Fruit fly (Drosophila melanogaster): Measurements from ENCODE around the gene Uxt.

DNA sequence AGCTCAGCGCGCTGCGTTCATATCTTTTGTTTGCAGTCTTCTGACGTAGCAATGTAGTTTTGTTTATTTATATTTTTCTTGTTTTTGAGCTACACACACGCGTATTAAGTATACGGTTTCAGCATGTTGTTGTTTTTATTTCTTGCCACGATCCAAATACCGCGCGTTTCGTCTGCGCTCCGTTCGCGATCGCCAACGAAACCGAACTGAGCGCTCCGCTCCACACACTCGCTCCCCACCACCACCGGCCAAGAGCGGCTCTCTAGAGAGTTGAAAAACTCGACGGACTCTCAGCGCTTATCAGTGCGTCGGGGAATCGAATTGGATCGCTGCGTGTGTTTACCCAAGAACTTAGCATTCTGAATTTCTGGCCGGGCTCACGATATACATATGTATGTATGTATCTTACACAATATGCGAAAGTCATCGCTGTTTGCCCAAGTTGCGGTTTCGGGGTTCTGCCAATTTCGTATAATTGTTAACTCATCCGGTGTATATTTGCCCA is 8.2 kb downstream of the Uxt start, which contains the start of gene yuri:
- TF ChIP-seq Myc (optimal IDR thresholded peaks at IDR 0.05): no peak
- peak; percentile 28 for TF ChIP-seq jim (GFP tag; optimal IDR thresholded peaks at IDR 0.05)
- no peak for TF ChIP-seq Dfd (GFP tag; optimal IDR thresholded peaks at IDR 0.05)
- no peak for TF ChIP-seq HLH106 (tag; optimal IDR thresholded peaks at IDR 0.05)
- TF ChIP-seq Hr83 (GFP tag; optimal IDR thresholded peaks at IDR 0.05; ENCODE audit: poor library complexity, severe bottlenecking): peak; percentile 62
- TF ChIP-seq Hr78 (GFP tag; optimal IDR thresholded peaks at IDR 0.05): no peak
- no peak for TF ChIP-seq ey (GFP tag; optimal IDR thresholded peaks at IDR 0.05)
- TF ChIP-seq Mio (GFP tag; optimal IDR thresholded peaks at IDR 0.05): peak; percentile 9
- no peak for TF ChIP-seq CrebA (GFP tag; optimal IDR thresholded peaks at IDR 0.05; ENCODE audit: borderline replicate concordance)
- TF ChIP-seq h (GFP tag; optimal IDR thresholded peaks at IDR 0.05): peak; percentile 71
- peak; percentile 48 for TF ChIP-seq Sp1 (GFP tag; optimal IDR thresholded peaks at IDR 0.05)
- TF ChIP-seq dsf (GFP tag; optimal IDR thresholded peaks at IDR 0.05; ENCODE audit: borderline replicate concordance): no peak
- no peak for TF ChIP-seq usp (GFP tag; optimal IDR thresholded peaks at IDR 0.05)
- no peak for TF ChIP-seq N (GFP tag; optimal IDR thresholded peaks at IDR 0.05)

All from whole organism, wandering third instar larva.